Fruit fly (Drosophila melanogaster) whole organism, embryonic: ENCODE results near the gene Cdc14.

Experiments used
- Ada2b ChIP-seq: fragments of 200-800 bp; sonication (Bioruptor generic); IDR thresholded peaks from 2 replicates; pipeline ENCODE4 v1.3.6; 2022; ENCODE audit warnings: missing biosample characterization, missing genetic modification characterization
- B-H2 ChIP-seq: fragments of 200-800 bp; sonication (Bioruptor generic); optimal IDR thresholded peaks from 2 replicates; lab custom pipeline; 2018; ENCODE audit warnings: missing biosample characterization, mild to moderate bottlenecking, missing genetic modification characterization
- BEAF-32 ChIP-seq: fragments of 200-800 bp; sonication (Bioruptor generic); optimal IDR thresholded peaks from 3 replicates; lab custom pipeline; 2017; ENCODE audit warnings: missing biosample characterization, missing genetic modification characterization, mild to moderate bottlenecking, moderate library complexity, missing genetic modification reagents
- Bdp1 ChIP-seq: fragments of 200-800 bp; sonication (Bioruptor generic); optimal IDR thresholded peaks from 3 replicates; lab custom pipeline; 2016; ENCODE audit warnings: missing biosample characterization, missing genetic modification characterization
- Blimp-1 ChIP-seq: fragments of 200-800 bp; sonication (Bioruptor generic); optimal IDR thresholded peaks from 3 replicates; lab custom pipeline; 2018; ENCODE audit warnings: missing biosample characterization, missing genetic modification characterization, mild to moderate bottlenecking, moderate library complexity, missing genetic modification reagents
- BtbVII ChIP-seq: fragments of 200-800 bp; sonication (Bioruptor generic); optimal IDR thresholded peaks from 3 replicates; lab custom pipeline; 2017; ENCODE audit warnings: missing biosample characterization, mild to moderate bottlenecking, missing genetic modification characterization
- CG11093 ChIP-seq: fragments of 200-800 bp; sonication (Bioruptor generic); IDR thresholded peaks from 3 replicates; pipeline ENCODE4 v1.3.6; 2022; ENCODE audit warnings: missing biosample characterization, missing genetic modification characterization
- CG11456 ChIP-seq: fragments of 200-800 bp; sonication (Bioruptor generic); IDR thresholded peaks from 3 replicates; pipeline ENCODE4 v1.3.6; 2022; ENCODE audit warnings: missing biosample characterization, missing genetic modification characterization
- CG11695 ChIP-seq: fragments of 200-800 bp; sonication (Bioruptor generic); IDR thresholded peaks from 3 replicates; pipeline ENCODE4 v1.3.6; 2022; ENCODE audit warnings: missing biosample characterization, missing genetic modification characterization
- CG12219 ChIP-seq: fragments of 200-800 bp; sonication (Bioruptor generic); optimal IDR thresholded peaks from 3 replicates; lab custom pipeline; 2018; ENCODE audit warnings: missing biosample characterization, mild to moderate bottlenecking, missing genetic modification characterization
- CG14050 ChIP-seq: fragments of 200-800 bp; sonication (Bioruptor generic); IDR thresholded peaks from 3 replicates; pipeline ENCODE4 v1.3.6; 2022; ENCODE audit warnings: missing biosample characterization, missing genetic modification characterization
- CG1792 ChIP-seq: fragments of 200-800 bp; sonication (Bioruptor generic); optimal IDR thresholded peaks from 2 replicates; lab custom pipeline; 2016; ENCODE audit warnings: missing biosample characterization, missing genetic modification characterization
- CG18262 ChIP-seq: fragments of 200-800 bp; optimal IDR thresholded peaks from 3 replicates; lab custom pipeline; 2019; ENCODE audit warnings: missing biosample characterization, mild to moderate bottlenecking, missing genetic modification characterization, moderate library complexity
- CG2202 ChIP-seq: fragments of 200-800 bp; sonication (Bioruptor generic); optimal IDR thresholded peaks from 2 replicates; lab custom pipeline; 2018; ENCODE audit warnings: missing biosample characterization, mild to moderate bottlenecking, missing genetic modification characterization
- CG2712 ChIP-seq: fragments of 200-800 bp; optimal IDR thresholded peaks from 3 replicates; lab custom pipeline; 2019; ENCODE audit warnings: missing biosample characterization, mild to moderate bottlenecking, missing genetic modification characterization, moderate library complexity
- CG2889 ChIP-seq: fragments of 200-800 bp; sonication (Bioruptor generic); IDR thresholded peaks from 3 replicates; pipeline ENCODE4 v1.3.6; 2022; ENCODE audit warnings: missing biosample characterization, missing genetic modification characterization
- CG34224 ChIP-seq: fragments of 200-800 bp; sonication (Bioruptor generic); IDR thresholded peaks from 3 replicates; pipeline ENCODE4 v1.3.6; 2022; ENCODE audit warnings: missing biosample characterization, missing genetic modification characterization; ENCODE audit not compliant: partially characterized antibody
- CG4360 ChIP-seq: fragments of 200-800 bp; sonication (Bioruptor generic); IDR thresholded peaks from 2 replicates; pipeline ENCODE4 v1.3.6; 2022; ENCODE audit warnings: missing biosample characterization, missing genetic modification characterization
- CG4730 ChIP-seq: fragments of 200-800 bp; sonication (Bioruptor generic); IDR thresholded peaks from 2 replicates; pipeline ENCODE4 v1.3.6; 2022; ENCODE audit warnings: missing biosample characterization, missing genetic modification characterization
- CG6683 ChIP-seq: fragments of 200-800 bp; sonication (Bioruptor generic); optimal IDR thresholded peaks from 2 replicates; lab custom pipeline; 2017; ENCODE audit warnings: missing biosample characterization, mild to moderate bottlenecking, missing genetic modification characterization, missing genetic modification reagents
- CG6813 ChIP-seq: fragments of 200-800 bp; sonication (Bioruptor generic); optimal IDR thresholded peaks from 2 replicates; lab custom pipeline; 2017; ENCODE audit warnings: missing biosample characterization, missing genetic modification characterization, mild to moderate bottlenecking, moderate library complexity, missing genetic modification reagents
- CG7839 ChIP-seq: fragments of 200-800 bp; sonication (Bioruptor generic); optimal IDR thresholded peaks from 3 replicates; lab custom pipeline; 2018; ENCODE audit warnings: missing biosample characterization, mild to moderate bottlenecking, missing genetic modification characterization, moderate library complexity
- CG9437 ChIP-seq: fragments of 200-800 bp; sonication (Bioruptor generic); optimal IDR thresholded peaks from 2 replicates; lab custom pipeline; 2018; ENCODE audit warnings: missing biosample characterization, mild to moderate bottlenecking, missing genetic modification characterization
- CrebB ChIP-seq: fragments of 200-800 bp; sonication (Bioruptor generic); optimal IDR thresholded peaks from 3 replicates; lab custom pipeline; 2018; ENCODE audit warnings: missing biosample characterization, mild to moderate bottlenecking, missing genetic modification characterization
- Doc2 ChIP-seq: fragments of 200-800 bp; sonication (Bioruptor generic); IDR thresholded peaks from 2 replicates; pipeline ENCODE4 v1.3.6; 2022; ENCODE audit warnings: missing biosample characterization, missing genetic modification characterization
- Dref ChIP-seq: fragments of 200-800 bp; sonication (Bioruptor generic); IDR thresholded peaks from 2 replicates; pipeline ENCODE4 v1.3.6; 2022; ENCODE audit warnings: missing biosample characterization, missing genetic modification characterization
- GATAe ChIP-seq: fragments of 200-800 bp; sonication (Bioruptor generic); conservative IDR thresholded peaks from 2 replicates; pipeline ENCODE4 v1.3.6; 2022; ENCODE audit warnings: missing biosample characterization, missing genetic modification characterization
- HLH54F ChIP-seq: fragments of 200-800 bp; sonication (Bioruptor generic); optimal IDR thresholded peaks from 3 replicates; lab custom pipeline; 2016; ENCODE audit warnings: missing biosample characterization, missing genetic modification characterization
- Mad ChIP-seq: fragments of 200-800 bp; sonication (Bioruptor generic); optimal IDR thresholded peaks from 2 replicates; lab custom pipeline; 2016; ENCODE audit warnings: missing biosample characterization, missing genetic modification characterization
- Mrtf ChIP-seq: fragments of 200-800 bp; sonication (Bioruptor generic); IDR thresholded peaks from 3 replicates; pipeline ENCODE4 v1.3.6; 2022; ENCODE audit warnings: missing biosample characterization, missing genetic modification characterization
- Oli ChIP-seq: fragments of 200-800 bp; sonication (Bioruptor generic); optimal IDR thresholded peaks from 2 replicates; lab custom pipeline; 2018; ENCODE audit warnings: missing biosample characterization, mild to moderate bottlenecking, missing genetic modification characterization, moderate library complexity
- amos ChIP-seq: fragments of 200-800 bp; sonication (Bioruptor generic); IDR thresholded peaks from 2 replicates; pipeline ENCODE4 v1.3.6; 2022; ENCODE audit warnings: missing biosample characterization, missing genetic modification characterization; ENCODE audit not compliant: partially characterized antibody
- ase ChIP-seq: fragments of 200-800 bp; sonication (Bioruptor generic); IDR thresholded peaks from 3 replicates; pipeline ENCODE4 v1.3.6; 2022; ENCODE audit warnings: missing biosample characterization, missing genetic modification characterization
- ash1 ChIP-seq: fragments of 200-800 bp; sonication (Bioruptor generic); optimal IDR thresholded peaks from 2 replicates; lab custom pipeline; 2018; ENCODE audit warnings: missing biosample characterization, mild to moderate bottlenecking, missing genetic modification characterization
- az2 ChIP-seq: fragments of 200-800 bp; sonication (Bioruptor generic); optimal IDR thresholded peaks from 3 replicates; lab custom pipeline; 2016; ENCODE audit warnings: missing biosample characterization, missing genetic modification characterization
- br ChIP-seq: fragments of >200 bp; optimal IDR thresholded peaks from 2 replicates; lab custom pipeline; 2017
- corto ChIP-seq: fragments of 200-800 bp; sonication (Bioruptor generic); optimal IDR thresholded peaks from 2 replicates; lab custom pipeline; 2016; ENCODE audit warnings: missing biosample characterization, mild to moderate bottlenecking, missing genetic modification characterization, moderate library complexity
- dan ChIP-seq: fragments of 200-800 bp; sonication (Bioruptor generic); IDR thresholded peaks from 2 replicates; pipeline ENCODE4 v1.3.6; 2022; ENCODE audit warnings: missing biosample characterization, missing genetic modification characterization
- gcm2 ChIP-seq: fragments of 200-800 bp; sonication (Bioruptor generic); optimal IDR thresholded peaks from 2 replicates; lab custom pipeline; 2016; ENCODE audit warnings: missing biosample characterization, missing genetic modification characterization
- grn ChIP-seq: fragments of 200-800 bp; sonication (Bioruptor generic); optimal IDR thresholded peaks from 3 replicates; lab custom pipeline; 2017; ENCODE audit warnings: missing biosample characterization, missing genetic modification characterization
- hth ChIP-seq: fragments of >200 bp; optimal IDR thresholded peaks from 2 replicates; lab custom pipeline; 2017; ENCODE audit warnings: inconsistent platforms
- insv ChIP-seq, 2 experiments: fragments of 200-800 bp; sonication (Bioruptor generic); optimal IDR thresholded peaks; 3 replicates each; lab custom pipeline; 2016 to 2018; ENCODE audit warnings: missing biosample characterization in 2 of 2, missing genetic modification characterization in 2 of 2
- kay ChIP-seq: fragments of 200-800 bp; sonication (Bioruptor generic); optimal IDR thresholded peaks from 2 replicates; lab custom pipeline; 2016; ENCODE audit warnings: missing biosample characterization, missing genetic modification characterization
- lab ChIP-seq: fragments of 200-800 bp; sonication (Bioruptor generic); optimal IDR thresholded peaks from 3 replicates; lab custom pipeline; 2017; ENCODE audit warnings: missing biosample characterization, missing genetic modification characterization, mild to moderate bottlenecking, moderate library complexity, missing genetic modification reagents
- odd ChIP-seq: fragments of 200-800 bp; sonication (Bioruptor generic); optimal IDR thresholded peaks from 2 replicates; lab custom pipeline; 2017; ENCODE audit warnings: missing biosample characterization, mild to moderate bottlenecking, missing genetic modification characterization
- peb ChIP-seq: fragments of 200-800 bp; sonication (Bioruptor generic); IDR thresholded peaks from 2 replicates; pipeline ENCODE4 v1.3.6; 2022; ENCODE audit warnings: missing biosample characterization, missing genetic modification characterization
- pros ChIP-seq: fragments of 200-800 bp; sonication (Bioruptor generic); optimal IDR thresholded peaks from 3 replicates; lab custom pipeline; 2019; ENCODE audit warnings: missing biosample characterization, mild to moderate bottlenecking, missing genetic modification characterization, moderate library complexity
- row ChIP-seq: fragments of 200-800 bp; sonication (Bioruptor generic); IDR thresholded peaks from 3 replicates; pipeline ENCODE4 v1.3.6; 2022; ENCODE audit warnings: missing biosample characterization, missing genetic modification characterization
- so ChIP-seq: fragments of 200-800 bp; sonication (Bioruptor generic); IDR thresholded peaks from 3 replicates; pipeline ENCODE4 v1.3.6; 2022; ENCODE audit warnings: missing biosample characterization, missing genetic modification characterization
- trem ChIP-seq: fragments of 200-800 bp; optimal IDR thresholded peaks from 3 replicates; lab custom pipeline; 2019; ENCODE audit warnings: missing biosample characterization, mild to moderate bottlenecking, missing genetic modification characterization, moderate library complexity
- trh ChIP-seq: fragments of 200-800 bp; sonication (Bioruptor generic); optimal IDR thresholded peaks from 2 replicates; lab custom pipeline; 2016; ENCODE audit warnings: missing biosample characterization, missing genetic modification characterization
- wor ChIP-seq: fragments of 200-800 bp; sonication (Bioruptor generic); IDR thresholded peaks from 2 replicates; pipeline ENCODE4 v1.3.6; 2022; ENCODE audit warnings: missing biosample characterization, missing genetic modification characterization
- zfh2 ChIP-seq: fragments of 200-800 bp; sonication (Bioruptor generic); optimal IDR thresholded peaks from 2 replicates; lab custom pipeline; 2016; ENCODE audit warnings: missing biosample characterization, missing genetic modification characterization

The Cdc14 gene

DNA sequence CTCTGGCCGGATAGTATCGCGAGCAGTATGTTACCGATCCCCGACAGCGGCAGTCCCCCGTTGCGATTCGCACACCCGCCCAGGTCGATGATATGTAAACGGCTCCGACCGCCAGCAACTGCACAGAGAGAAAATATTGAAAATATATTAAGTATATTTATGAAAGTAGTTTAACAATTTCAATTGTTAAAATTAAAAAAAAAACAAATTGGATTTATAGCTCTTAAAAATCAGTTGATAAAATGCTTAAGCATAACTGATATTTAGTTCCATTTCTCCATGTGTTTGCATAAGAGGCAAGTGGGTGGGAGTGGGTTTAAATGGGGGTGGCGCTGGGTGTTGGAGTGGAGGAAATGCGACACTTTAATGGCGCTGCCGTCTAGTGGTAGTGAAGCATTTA is 39.0 kb upstream of the Cdc14 start (continued):
- TF ChIP-seq so, result 0 out of 3 replicates have a peak, but pooled peaks have one; percentile 50
- no peak for TF ChIP-seq GATAe (GFP tag; lab: Robert Waterston, UW)
- peak; percentile 31 for TF ChIP-seq Oli
- 0 out of 2 replicates have a peak, but pooled peaks have one; percentile 34 for TF ChIP-seq wor (GFP tag; lab: Robert Waterston, UW)
- peak; percentile 61 for TF ChIP-seq lab
- TF ChIP-seq Dref (GFP tag; lab: Robert Waterston, UW), result no peak
- TF ChIP-seq CrebB (tag; lab: Kevin White, UChicago), result no peak
- no peak for TF ChIP-seq CG2889 (GFP tag; lab: Robert Waterston, UW)
- no peak for TF ChIP-seq br
- TF ChIP-seq HLH54F (GFP tag; lab: Kevin White, UChicago), result no peak
- TF ChIP-seq corto, result no peak
- no peak for TF ChIP-seq amos (GFP tag; lab: Robert Waterston, UW)
- TF ChIP-seq CG9437, result no peak
- TF ChIP-seq grn (GFP tag; lab: Kevin White, UChicago), result no peak
- TF ChIP-seq odd, result no peak
- no peak for TF ChIP-seq CG11456 (GFP tag; lab: Robert Waterston, UW)
- TF ChIP-seq BtbVII (GFP tag; lab: Kevin White, UChicago), result no peak
- TF ChIP-seq CG4360 (GFP tag; lab: Robert Waterston, UW), result no peak
- TF ChIP-seq pros (GFP tag; lab: Kevin White, UChicago), result no peak
- TF ChIP-seq CG18262 (tag; lab: Kevin White, UChicago), result no peak
- TF ChIP-seq dan (GFP tag; lab: Robert Waterston, UW), result no peak
- no peak for TF ChIP-seq trem (tag; lab: Kevin White, UChicago)
- no peak for TF ChIP-seq peb (GFP tag; lab: Robert Waterston, UW)
- TF ChIP-seq CG6813 (GFP tag; lab: Kevin White, UChicago), result no peak
- no peak for TF ChIP-seq B-H2
- no peak for TF ChIP-seq CG11093 (GFP tag; lab: Robert Waterston, UW)
- TF ChIP-seq Doc2 (GFP tag; lab: Robert Waterston, UW), result no peak
- TF ChIP-seq Mad (GFP tag; lab: Kevin White, UChicago), result no peak
- no peak for TF ChIP-seq CG12219
- no peak for TF ChIP-seq ash1 (GFP tag; lab: Kevin White, UChicago)
- no peak for TF ChIP-seq CG2712 (tag; lab: Kevin White, UChicago)
- TF ChIP-seq BEAF-32 (GFP tag; lab: Kevin White, UChicago), result no peak
- TF ChIP-seq Ada2b (GFP tag; lab: Robert Waterston, UW), result no peak
- TF ChIP-seq Bdp1 (GFP tag; lab: Kevin White, UChicago), result no peak
- TF ChIP-seq gcm2 (GFP tag; lab: Kevin White, UChicago), result no peak
- peak; percentile 45 for TF ChIP-seq Blimp-1
- no peak for TF ChIP-seq CG4730 (GFP tag; lab: Robert Waterston, UW)
- TF ChIP-seq az2, result peak; percentile 7
- no peak for TF ChIP-seq Mrtf (GFP tag; lab: Robert Waterston, UW)
- no peak for TF ChIP-seq hth (lab: Kevin White, UChicago)
- TF ChIP-seq kay (GFP tag; lab: Kevin White, UChicago), result no peak
- peak; percentile 47 for TF ChIP-seq CG7839 (tag; lab: Kevin White, UChicago)
- TF ChIP-seq CG1792 (GFP tag; lab: Kevin White, UChicago), result no peak
- no peak for TF ChIP-seq ase (GFP tag; lab: Robert Waterston, UW)
- TF ChIP-seq CG6683 (GFP tag; lab: Kevin White, UChicago), result no peak
- no peak for TF ChIP-seq CG2202 (tag; lab: Kevin White, UChicago)
- TF ChIP-seq CG14050, result no peak
- TF ChIP-seq trh, result no peak
- TF ChIP-seq CG34224 (GFP tag; lab: Robert Waterston, UW), result no peak
- TF ChIP-seq insv (GFP tag; optimal IDR thresholded peaks at IDR 0.05; lab: Kevin White, UChicago), result no peak
- TF ChIP-seq CG11695 (GFP tag; lab: Robert Waterston, UW), result no peak
- TF ChIP-seq row (GFP tag; lab: Robert Waterston, UW), result peak; percentile 71
- TF ChIP-seq zfh2 (GFP tag; lab: Kevin White, UChicago), result no peak
